Fruit fly (Drosophila melanogaster) whole organism, wandering third instar larva: ENCODE data around the gene CG7691.

Experiments
- Abd-B ChIP-seq: fragments of >200 bp; optimal IDR thresholded peaks from 2 replicates; lab custom pipeline; 2017; ENCODE audit warnings: missing biosample characterization, missing genetic modification characterization
- CG32264 ChIP-seq: fragments of 200-800 bp; sonication (Bioruptor generic); optimal IDR thresholded peaks from 2 replicates; lab custom pipeline; 2016; ENCODE audit warnings: missing biosample characterization, missing genetic modification characterization
- CG9705 ChIP-seq: fragments of 200-800 bp; sonication (Bioruptor generic); optimal IDR thresholded peaks from 2 replicates; lab custom pipeline; 2018; ENCODE audit warnings: missing biosample characterization, mild to moderate bottlenecking, missing genetic modification characterization
- CrebA ChIP-seq: fragments of 200-800 bp; sonication (Bioruptor generic); optimal IDR thresholded peaks from 2 replicates; lab custom pipeline; 2016; ENCODE audit warnings: missing biosample characterization, mild to moderate bottlenecking, missing genetic modification characterization, borderline replicate concordance
- Dfd ChIP-seq: fragments of >200 bp; optimal IDR thresholded peaks from 2 replicates; lab custom pipeline; 2017; ENCODE audit warnings: missing biosample characterization, missing genetic modification characterization
- Dif ChIP-seq: fragments of 200-275, 200-300 bp; sonication (Bioruptor generic); optimal IDR thresholded peaks from 2 replicates; lab custom pipeline; 2018; ENCODE audit warnings: missing biosample characterization, missing genetic modification characterization; ENCODE audit not compliant: partially characterized antibody
- GATAd ChIP-seq: sonication (Bioruptor generic); optimal IDR thresholded peaks from 2 replicates; lab custom pipeline; 2016; ENCODE audit warnings: missing biosample characterization, missing genetic modification characterization
- HLH106 ChIP-seq: fragments of 200-800 bp; optimal IDR thresholded peaks from 3 replicates; lab custom pipeline; 2019; ENCODE audit warnings: missing biosample characterization, mild to moderate bottlenecking, missing genetic modification characterization, moderate library complexity
- Hnf4 ChIP-seq: fragments of 200-800 bp; sonication (Bioruptor generic); optimal IDR thresholded peaks from 2 replicates; lab custom pipeline; 2016; ENCODE audit warnings: missing biosample characterization, mild to moderate bottlenecking, missing genetic modification characterization
- Hr78 ChIP-seq: fragments of >200 bp; optimal IDR thresholded peaks from 2 replicates; lab custom pipeline; 2017; ENCODE audit warnings: missing biosample characterization, missing genetic modification characterization
- Hr83 ChIP-seq: fragments of 200-300 bp; sonication (Bioruptor generic); optimal IDR thresholded peaks from 2 replicates; lab custom pipeline; 2016; ENCODE audit warnings: missing biosample characterization, mild to moderate bottlenecking, missing genetic modification characterization, moderate library complexity; ENCODE audit not compliant: poor library complexity, severe bottlenecking
- Jra ChIP-seq: sonication (Bioruptor generic); optimal IDR thresholded peaks from 2 replicates; lab custom pipeline; 2016; ENCODE audit warnings: missing biosample characterization, missing genetic modification characterization
- Mio ChIP-seq: sonication (Bioruptor generic); optimal IDR thresholded peaks from 2 replicates; lab custom pipeline; 2016; ENCODE audit warnings: missing biosample characterization, missing genetic modification characterization
- Myc ChIP-seq: fragments of >200 bp; optimal IDR thresholded peaks from 2 replicates; lab custom pipeline; 2017
- N ChIP-seq: fragments of >200 bp; optimal IDR thresholded peaks from 2 replicates; lab custom pipeline; 2018; ENCODE audit warnings: missing biosample characterization, missing external identifiers, missing genetic modification characterization
- OdsH ChIP-seq: fragments of 200-800 bp; sonication (Bioruptor generic); optimal IDR thresholded peaks from 2 replicates; lab custom pipeline; 2016; ENCODE audit warnings: missing biosample characterization, mild to moderate bottlenecking, missing genetic modification characterization
- Rel ChIP-seq, 2 experiments: fragments of 200-800 bp; sonication (Bioruptor generic) in 1 of 2; optimal IDR thresholded peaks; 2 replicates in 1 of 2; 3 replicates in 1 of 2; lab custom pipeline; 2016 to 2019; ENCODE audit warnings: mild to moderate bottlenecking in 2 of 2, missing biosample characterization in 2 of 2, missing genetic modification characterization in 2 of 2, moderate library complexity in 1 of 2
- Sp1 ChIP-seq: fragments of 200-800 bp; sonication (Bioruptor generic); optimal IDR thresholded peaks from 3 replicates; lab custom pipeline; 2019; ENCODE audit warnings: missing biosample characterization, mild to moderate bottlenecking, missing genetic modification characterization, moderate library complexity
- Vsx2 ChIP-seq: fragments of 200-300, 225-300 bp; sonication (Bioruptor generic); optimal IDR thresholded peaks from 2 replicates; lab custom pipeline; 2018; ENCODE audit warnings: missing biosample characterization, missing genetic modification characterization; ENCODE audit not compliant: partially characterized antibody
- br ChIP-seq: fragments of 200-800 bp; sonication (Bioruptor generic); optimal IDR thresholded peaks from 2 replicates; lab custom pipeline; 2016; ENCODE audit warnings: missing biosample characterization, missing genetic modification characterization
- brk ChIP-seq: fragments of 200-800 bp; sonication (Bioruptor generic); optimal IDR thresholded peaks from 2 replicates; lab custom pipeline; 2016; ENCODE audit warnings: missing biosample characterization, mild to moderate bottlenecking, missing genetic modification characterization
- dl ChIP-seq, 2 experiments: fragments of 175-275, 200-275 bp in 1 of 2; fragments of 200-275 bp in 1 of 2; sonication (Bioruptor generic); optimal IDR thresholded peaks; lab custom pipeline; 2018; ENCODE audit warnings: mild to moderate bottlenecking in 2 of 2, missing biosample characterization in 2 of 2, missing genetic modification characterization in 2 of 2, moderate library complexity in 2 of 2; ENCODE audit not compliant: partially characterized antibody in 2 of 2, insufficient read depth in 1 of 2
- dmrt93B ChIP-seq: fragments of 200-800 bp; sonication (Bioruptor generic); optimal IDR thresholded peaks from 2 replicates; lab custom pipeline; 2018; ENCODE audit warnings: missing biosample characterization, mild to moderate bottlenecking, missing genetic modification characterization
- dsf ChIP-seq: sonication (Bioruptor generic); optimal IDR thresholded peaks from 2 replicates; lab custom pipeline; 2016; ENCODE audit warnings: missing biosample characterization, missing genetic modification characterization, borderline replicate concordance
- ey ChIP-seq: fragments of 200-800 bp; sonication (Bioruptor generic); optimal IDR thresholded peaks from 2 replicates; lab custom pipeline; 2016; ENCODE audit warnings: missing biosample characterization, missing genetic modification characterization
- foxo ChIP-seq, 2 experiments: fragments of 200-800 bp; sonication (Bioruptor generic); optimal IDR thresholded peaks; 2 replicates in 1 of 2; 3 replicates in 1 of 2; lab custom pipeline; 2016 to 2017; ENCODE audit warnings: missing biosample characterization in 2 of 2, missing genetic modification characterization in 2 of 2
- fru ChIP-seq: fragments of 200-800 bp; sonication (Bioruptor generic); optimal IDR thresholded peaks from 3 replicates; lab custom pipeline; 2016; ENCODE audit warnings: missing biosample characterization, mild to moderate bottlenecking, missing genetic modification characterization
- h ChIP-seq: fragments of 200-800 bp; sonication (Bioruptor generic); optimal IDR thresholded peaks from 3 replicates; lab custom pipeline; 2016; ENCODE audit warnings: missing biosample characterization, mild to moderate bottlenecking, missing genetic modification characterization
- jim ChIP-seq: fragments of 175-275, 200-325 bp; sonication (Bioruptor generic); optimal IDR thresholded peaks from 2 replicates; lab custom pipeline; 2016; ENCODE audit warnings: missing biosample characterization, mild to moderate bottlenecking, missing genetic modification characterization
- lola ChIP-seq: fragments of >200 bp; optimal IDR thresholded peaks from 2 replicates; lab custom pipeline; 2017; ENCODE audit warnings: missing biosample characterization, missing genetic modification characterization
- pan ChIP-seq: fragments of >200 bp; optimal IDR thresholded peaks from 2 replicates; lab custom pipeline; 2017
- psq ChIP-seq: fragments of 200-800 bp; sonication (Bioruptor generic); optimal IDR thresholded peaks from 3 replicates; lab custom pipeline; 2017; ENCODE audit warnings: missing biosample characterization, mild to moderate bottlenecking, missing genetic modification characterization, moderate library complexity
- rgr ChIP-seq: fragments of 200-800 bp; sonication (Bioruptor generic); optimal IDR thresholded peaks from 3 replicates; lab custom pipeline; 2016; ENCODE audit warnings: missing biosample characterization, mild to moderate bottlenecking, missing genetic modification characterization
- sage ChIP-seq: fragments of 200-800 bp; sonication (Bioruptor generic); optimal IDR thresholded peaks from 2 replicates; lab custom pipeline; 2016; ENCODE audit warnings: missing biosample characterization, mild to moderate bottlenecking, missing genetic modification characterization
- sv ChIP-seq: fragments of 200-800 bp; sonication (Bioruptor generic); optimal IDR thresholded peaks from 3 replicates; lab custom pipeline; 2016; ENCODE audit warnings: missing biosample characterization, missing genetic modification characterization
- tai ChIP-seq: sonication (Bioruptor generic); optimal IDR thresholded peaks from 2 replicates; lab custom pipeline; 2016; ENCODE audit warnings: missing biosample characterization, missing genetic modification characterization
- usp ChIP-seq: fragments of >200 bp; optimal IDR thresholded peaks from 2 replicates; lab custom pipeline; 2017; ENCODE audit warnings: missing biosample characterization, missing genetic modification characterization
- woc ChIP-seq: sonication (Bioruptor generic); optimal IDR thresholded peaks from 2 replicates; lab custom pipeline; 2016; ENCODE audit warnings: missing biosample characterization, mild to moderate bottlenecking, missing genetic modification characterization

CG7691 gene

DNA sequence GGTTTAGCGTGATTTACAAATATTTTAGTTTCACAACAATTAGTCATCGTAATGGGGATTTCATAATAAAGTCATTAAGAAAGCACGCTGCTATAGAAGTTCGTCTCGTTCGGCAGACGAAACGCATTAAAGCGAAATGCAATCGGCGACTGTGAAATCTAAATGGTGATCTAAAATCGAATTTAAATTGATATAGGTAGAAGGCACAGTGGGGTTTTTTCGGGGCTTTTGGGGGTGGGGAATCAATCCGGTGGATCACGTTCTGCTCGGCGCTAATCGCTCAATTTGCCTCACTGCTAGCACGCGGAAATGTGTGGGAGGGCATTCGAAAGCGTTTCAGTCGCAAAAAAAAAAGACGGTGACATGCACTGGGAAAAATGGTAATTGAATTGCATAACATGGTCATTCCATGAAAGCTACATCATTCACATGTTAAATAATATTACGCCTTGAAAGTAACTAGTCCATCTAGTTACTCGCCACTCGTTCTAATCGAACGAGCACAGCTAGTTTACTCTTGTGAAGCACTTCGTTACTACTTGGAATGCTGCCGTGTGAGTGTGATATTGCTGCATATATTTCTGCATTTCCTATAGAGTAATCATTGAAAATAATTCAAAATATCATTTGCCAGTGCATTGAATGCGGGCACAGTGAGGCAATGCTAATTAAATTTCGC, 18.2 kb downstream of the CG7691 start:
- TF ChIP-seq dsf (GFP tag; lab: Kevin White, UChicago) (no peak), fru (peak; percentile 13), Rel (GFP tag; optimal IDR thresholded peaks at IDR 0.05; lab: Kevin White, UChicago) (no peak), Rel (tag; optimal IDR thresholded peaks at IDR 0.05; lab: Kevin White, UChicago) (peak; percentile 91)

DNA sequence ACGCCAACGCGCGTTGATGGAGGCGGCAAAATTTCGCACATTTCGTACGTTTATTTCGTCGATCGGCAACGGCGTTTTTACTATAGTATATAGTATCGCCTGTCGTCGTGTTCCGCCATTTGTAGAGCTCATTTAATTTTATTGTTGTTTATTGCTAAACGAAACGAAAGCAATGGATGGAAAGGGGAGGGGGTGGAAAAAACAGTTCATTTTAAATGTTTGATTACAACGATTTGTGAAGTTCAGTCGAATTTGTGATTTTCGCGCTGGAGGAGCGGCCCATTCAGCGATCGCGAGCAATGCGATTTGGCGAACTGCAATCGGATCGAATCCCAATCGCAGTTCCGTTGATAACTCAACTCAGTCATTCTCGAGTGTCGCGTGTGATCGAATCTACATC, 21.3 kb downstream of the CG7691 start:
- TF ChIP-seq Vsx2: no peak
- TF ChIP-seq Rel (GFP tag; optimal IDR thresholded peaks at IDR 0.05; lab: Kevin White, UChicago): no peak
- peak; percentile 29 for TF ChIP-seq Rel (tag; optimal IDR thresholded peaks at IDR 0.05; lab: Kevin White, UChicago)
- TF ChIP-seq OdsH (GFP tag; lab: Kevin White, UChicago): no peak
- no peak for TF ChIP-seq Hr78 (GFP tag; lab: Kevin White, UChicago)

DNA sequence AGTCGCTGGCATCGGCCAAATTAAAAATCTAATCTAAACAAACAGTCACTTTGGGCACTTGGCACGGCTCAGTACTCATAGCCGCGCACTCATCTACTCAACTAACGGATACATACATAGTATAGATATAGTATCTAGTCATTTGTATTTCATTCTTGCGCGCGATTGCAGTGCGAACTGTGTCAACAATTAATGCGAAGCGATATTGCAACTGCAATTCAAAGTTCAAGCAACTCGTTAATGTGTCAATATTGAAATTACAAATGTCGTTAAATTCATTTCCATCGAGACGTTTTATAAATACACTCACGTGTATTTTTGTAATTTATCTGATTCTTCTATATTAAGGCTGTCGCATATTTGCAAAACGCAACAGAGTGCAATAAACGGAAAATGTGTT, 22.6 kb downstream of the CG7691 start:
- TF ChIP-seq jim (GFP tag; lab: Kevin White, UChicago): no peak
- TF ChIP-seq rgr (GFP tag; lab: Kevin White, UChicago): peak; percentile 46
- TF ChIP-seq brk (GFP tag; lab: Kevin White, UChicago): no peak
- TF ChIP-seq h (GFP tag; lab: Kevin White, UChicago): peak; percentile 49
- no peak for TF ChIP-seq Dfd (GFP tag; lab: Kevin White, UChicago)
- TF ChIP-seq Hnf4 (GFP tag; lab: Kevin White, UChicago): peak; percentile 24
- TF ChIP-seq OdsH (GFP tag; lab: Kevin White, UChicago): peak; percentile 7
- TF ChIP-seq tai (GFP tag; lab: Kevin White, UChicago): no peak
- TF ChIP-seq, all 38 proteins: peak for 4

DNA sequence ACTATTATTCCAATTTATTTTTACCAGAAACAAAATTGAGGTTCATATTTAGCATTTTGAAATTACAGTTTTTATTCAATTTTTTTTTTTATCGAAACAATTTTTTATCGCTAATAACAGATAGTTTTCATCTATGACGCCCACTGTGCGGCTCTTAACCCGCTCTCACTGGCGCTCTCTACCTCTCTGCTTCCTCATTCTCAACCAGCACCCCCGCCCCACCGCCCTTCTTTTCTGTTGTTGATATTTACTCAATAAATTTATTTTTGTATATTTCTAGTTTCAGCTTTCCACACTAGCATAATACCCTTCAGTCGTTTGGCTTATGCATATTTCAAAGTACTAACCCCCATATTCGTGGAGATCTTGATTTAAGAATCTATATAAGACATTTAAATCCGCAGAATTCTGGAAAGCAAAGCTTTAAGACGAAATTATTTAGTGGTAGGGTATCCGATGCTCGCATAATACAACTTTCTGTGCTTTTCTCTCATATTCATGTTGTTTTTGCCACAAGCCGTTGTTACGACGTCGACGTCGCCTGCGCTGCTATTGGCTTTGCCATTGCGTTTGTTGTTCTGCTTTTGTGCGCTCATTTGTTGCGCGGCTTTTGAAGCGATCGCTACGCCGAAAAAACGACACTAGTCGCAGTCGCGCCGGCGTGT, 24.3 kb downstream of the CG7691 start:
- peak; percentile 89 for TF ChIP-seq h (GFP tag; lab: Kevin White, UChicago)
- TF ChIP-seq pan (lab: Kevin White, UChicago): no peak
- peak; percentile 92 for TF ChIP-seq Hr83 (GFP tag; lab: Kevin White, UChicago)
- peak; percentile 63 for TF ChIP-seq jim (GFP tag; lab: Kevin White, UChicago)
- no peak for TF ChIP-seq Dfd (GFP tag; lab: Kevin White, UChicago)
- peak; percentile 45 to 84 for TF ChIP-seq foxo (GFP tag; optimal IDR thresholded peaks at IDR 0.05; lab: Kevin White, UChicago)
- TF ChIP-seq Sp1 (GFP tag; lab: Kevin White, UChicago): peak; percentile 69
- no peak for TF ChIP-seq brk (GFP tag; lab: Kevin White, UChicago)
- no peak for TF ChIP-seq N (GFP tag; lab: Kevin White, UChicago)
- peak; percentile 97 for TF ChIP-seq sv (GFP tag; lab: Kevin White, UChicago)
- TF ChIP-seq CrebA (GFP tag; lab: Kevin White, UChicago): no peak
- TF ChIP-seq Hr78 (GFP tag; lab: Kevin White, UChicago): no peak
- no peak for TF ChIP-seq Abd-B (GFP tag; lab: Kevin White, UChicago)
- peak; percentile 85 for TF ChIP-seq rgr (GFP tag; lab: Kevin White, UChicago)
- no peak for TF ChIP-seq Vsx2
- peak; percentile 47 for TF ChIP-seq CG32264 (GFP tag; lab: Kevin White, UChicago)
- peak; percentile 80 for TF ChIP-seq psq (GFP tag; lab: Kevin White, UChicago)
- TF ChIP-seq dmrt93B (GFP tag; lab: Kevin White, UChicago): peak; percentile 70
- TF ChIP-seq Jra (GFP tag; lab: Kevin White, UChicago): peak; percentile 2
- peak; percentile 12 for TF ChIP-seq sage (GFP tag; lab: Kevin White, UChicago)
- peak; percentile 82 for TF ChIP-seq fru
- TF ChIP-seq Dif (GFP tag; lab: Kevin White, UChicago): no peak
- no peak for TF ChIP-seq GATAd
- peak; percentile 86 for TF ChIP-seq ey (GFP tag; lab: Kevin White, UChicago)
- no peak for TF ChIP-seq Mio
- TF ChIP-seq lola (GFP tag; lab: Kevin White, UChicago): no peak
- no peak for TF ChIP-seq usp
- TF ChIP-seq dl (GFP tag; optimal IDR thresholded peaks at IDR 0.05; lab: Kevin White, UChicago; ENCODE audit: insufficient read depth in 1 of 2, partially characterized antibody in 2 of 2): no peak
- peak; percentile 73 for TF ChIP-seq tai (GFP tag; lab: Kevin White, UChicago)
- peak; percentile 46 for TF ChIP-seq Rel (GFP tag; optimal IDR thresholded peaks at IDR 0.05; lab: Kevin White, UChicago)
- peak; percentile 23 for TF ChIP-seq Rel (tag; optimal IDR thresholded peaks at IDR 0.05; lab: Kevin White, UChicago)
- no peak for TF ChIP-seq Myc (lab: Kevin White, UChicago)
- peak; percentile 32 for TF ChIP-seq dsf (GFP tag; lab: Kevin White, UChicago)
- TF ChIP-seq CG9705 (GFP tag; lab: Kevin White, UChicago): peak; percentile 49
- TF ChIP-seq OdsH (GFP tag; lab: Kevin White, UChicago): peak; percentile 81
- TF ChIP-seq woc (GFP tag; lab: Kevin White, UChicago): peak; percentile 80
- TF ChIP-seq Hnf4 (GFP tag; lab: Kevin White, UChicago): peak; percentile 67
- peak; percentile 84 for TF ChIP-seq br (GFP tag; lab: Kevin White, UChicago)
- TF ChIP-seq HLH106 (tag; lab: Kevin White, UChicago): peak; percentile 80
